Worm (Caenorhabditis elegans) whole organism, early embryonic: ENCODE data around the gene let-418.

Experiments used
- F13C5.2 ChIP-seq: sonication (generic microtip); optimal IDR thresholded peaks from 2 replicates; lab custom pipeline; 2017; ENCODE audit warnings: mild to moderate bottlenecking, missing genetic modification characterization, inconsistent platforms, missing compliant biosample characterization
- aly-1 ChIP-seq: sonication (generic microtip); optimal IDR thresholded peaks from 2 replicates; lab custom pipeline; 2016; ENCODE audit warnings: missing genetic modification characterization, missing compliant biosample characterization
- ama-1 ChIP-seq: fragments of 150-350 bp; optimal IDR thresholded peaks from 2 replicates; lab custom pipeline; 2014
- ceh-13 ChIP-seq: fragments of 200-800 bp; sonication (Bioruptor generic); optimal IDR thresholded peaks from 2 replicates; lab custom pipeline; 2018; ENCODE audit warnings: mild to moderate bottlenecking, missing genetic modification characterization, missing compliant biosample characterization
- ceh-36 ChIP-seq: sonication (generic microtip); optimal IDR thresholded peaks from 2 replicates; lab custom pipeline; 2016; ENCODE audit warnings: missing genetic modification characterization, inconsistent platforms, missing compliant biosample characterization
- ets-7 ChIP-seq: sonication (generic microtip); optimal IDR thresholded peaks from 2 replicates; lab custom pipeline; 2016; ENCODE audit warnings: missing genotype, missing genetic modification characterization, missing compliant biosample characterization
- flt-1 ChIP-seq: fragments of 200-800 bp; sonication (Bioruptor generic); IDR thresholded peaks from 2 replicates; pipeline ENCODE4 v1.3.6; 2022; ENCODE audit warnings: missing genetic modification characterization, missing compliant biosample characterization
- hmbx-1 ChIP-seq: sonication (generic microtip); optimal IDR thresholded peaks from 2 replicates; lab custom pipeline; 2016; ENCODE audit warnings: mild to moderate bottlenecking, missing genetic modification characterization, missing compliant biosample characterization

DNA sequence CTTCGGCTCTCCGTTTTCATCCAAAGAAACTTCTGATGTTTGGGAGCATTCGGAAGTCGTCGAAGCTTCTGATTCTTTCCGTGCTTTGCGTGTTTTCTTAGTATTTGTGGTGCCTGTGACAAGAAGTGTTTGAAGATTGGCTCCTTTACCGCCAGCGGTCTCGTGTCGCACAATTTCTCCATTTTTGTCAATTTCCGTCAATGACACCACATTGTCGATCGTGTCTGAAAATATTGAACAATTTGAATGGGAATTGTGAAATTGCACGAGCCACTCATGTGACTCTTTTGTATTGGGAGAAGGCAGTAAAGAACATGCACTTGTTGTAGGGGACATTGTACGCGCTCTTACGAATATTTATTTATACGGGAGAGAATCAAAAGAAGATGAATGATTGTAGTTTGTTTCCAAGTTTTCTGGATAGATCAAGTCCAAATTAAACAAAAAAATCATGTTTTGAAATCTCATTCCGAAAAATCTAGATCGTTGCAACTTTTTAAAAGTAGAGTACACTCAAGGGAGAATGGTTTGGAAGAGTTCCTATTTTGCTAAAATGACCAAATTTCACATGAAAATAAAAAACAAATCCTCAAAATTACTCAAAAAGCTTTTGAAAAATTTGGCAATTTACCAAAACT is 16.0 kb downstream of the let-418 start:
- TF ChIP-seq hmbx-1 (tag; lab: Kevin White, UChicago) (no peak), ceh-13 (GFP tag; lab: Kevin White, UChicago) (no peak), ets-7 (tag; lab: Kevin White, UChicago) (no peak), ceh-36 (tag; lab: Kevin White, UChicago) (no peak), F13C5.2 (tag; lab: Kevin White, UChicago) (no peak), aly-1 (tag; lab: Kevin White, UChicago) (no peak), ama-1 (lab: Kevin White, UChicago) (no peak), flt-1 (no peak)
